Worm (Caenorhabditis elegans) whole organism, late embryonic: ENCODE data around the gene srd-64.

Source experiments
- elt-4 ChIP-seq: sonication (generic microtip); optimal IDR thresholded peaks from 2 replicates; lab custom pipeline; 2016; ENCODE audit warnings: missing genetic modification characterization, missing compliant biosample characterization
- nhr-11 ChIP-seq: fragments of 150-350 bp; optimal IDR thresholded peaks from 2 replicates; lab custom pipeline; 2014; ENCODE audit warnings: missing biosample characterization, missing genetic modification characterization

DNA sequence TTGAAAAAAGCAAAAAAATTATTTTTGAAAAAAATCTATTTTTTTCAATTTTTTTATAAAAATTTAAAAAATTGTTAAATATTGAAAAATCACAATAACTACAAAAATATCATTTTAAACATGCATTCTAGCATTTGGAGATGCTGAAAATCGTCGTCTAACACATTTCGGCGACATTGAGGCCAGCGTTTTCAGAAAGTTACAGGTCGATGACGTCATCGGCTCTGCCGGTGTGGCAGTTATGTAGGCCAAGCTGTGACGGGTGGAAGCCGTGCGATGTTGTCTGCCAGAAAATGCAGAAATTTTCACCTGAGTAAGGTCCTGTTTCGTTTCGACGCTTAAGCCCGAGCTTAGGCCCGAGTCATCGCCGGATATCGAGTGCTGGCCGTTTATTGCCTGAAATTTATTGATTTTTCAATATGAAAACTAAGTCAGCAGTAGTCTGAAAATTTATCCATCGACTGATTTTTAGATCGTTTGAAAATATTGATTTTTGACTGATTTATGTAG lies 29.1 kb downstream of the srd-64 start, which contains the start of gene Y22D7AR.3:
- TF ChIP-seq nhr-11 (tag; lab: Kevin White, UChicago) (no peak), elt-4 (tag; lab: Kevin White, UChicago) (no peak)
